Worm (Caenorhabditis elegans) whole organism, late embryonic: Measurements from ENCODE around the gene alh-3.

ENCODE experiments used
- F13H6.1 ChIP-seq: sonication (generic microtip); optimal IDR thresholded peaks from 2 replicates; lab custom pipeline; 2016; ENCODE audit warnings: missing genetic modification characterization, missing compliant biosample characterization
- K02D7.2 ChIP-seq: sonication (generic microtip); optimal IDR thresholded peaks from 2 replicates; lab custom pipeline; 2017; ENCODE audit warnings: mild to moderate bottlenecking, missing genetic modification characterization, missing compliant biosample characterization
- T23F11.4 ChIP-seq: fragments of 200-800 bp; sonication (Bioruptor generic); optimal IDR thresholded peaks from 2 replicates; lab custom pipeline; 2018; ENCODE audit warnings: mild to moderate bottlenecking, missing genetic modification characterization, missing compliant biosample characterization
- Y22D7AL.16 ChIP-seq: sonication (generic microtip); optimal IDR thresholded peaks from 2 replicates; lab custom pipeline; 2016; ENCODE audit warnings: missing genetic modification characterization, missing compliant biosample characterization
- ahr-1 ChIP-seq: sonication (generic microtip); optimal IDR thresholded peaks from 2 replicates; lab custom pipeline; 2016; ENCODE audit warnings: missing genetic modification characterization, missing compliant biosample characterization
- ceh-18 ChIP-seq: sonication (generic microtip); optimal IDR thresholded peaks from 2 replicates; lab custom pipeline; 2016; ENCODE audit warnings: missing genetic modification characterization, missing compliant biosample characterization
- ceh-2 ChIP-seq: sonication (generic microtip); optimal IDR thresholded peaks from 2 replicates; lab custom pipeline; 2016; ENCODE audit warnings: missing genotype, missing genetic modification characterization, missing compliant biosample characterization
- ceh-22 ChIP-seq: sonication (generic microtip); optimal IDR thresholded peaks from 2 replicates; lab custom pipeline; 2017; ENCODE audit warnings: missing biosample characterization, missing genetic modification characterization
- ceh-30 ChIP-seq: fragments of 150-350 bp; optimal IDR thresholded peaks from 2 replicates; lab custom pipeline; 2014; ENCODE audit warnings: missing biosample characterization, missing genetic modification characterization
- ceh-34 ChIP-seq: sonication (generic microtip); optimal IDR thresholded peaks from 2 replicates; lab custom pipeline; 2016; ENCODE audit warnings: mild to moderate bottlenecking, missing genetic modification characterization, missing compliant biosample characterization
- ceh-48 ChIP-seq: sonication (generic microtip); optimal IDR thresholded peaks from 2 replicates; lab custom pipeline; 2016; ENCODE audit warnings: missing genetic modification characterization, inconsistent platforms, missing compliant biosample characterization
- che-1 ChIP-seq: sonication (generic microtip); optimal IDR thresholded peaks from 2 replicates; lab custom pipeline; 2016; ENCODE audit warnings: mild to moderate bottlenecking, missing genetic modification characterization, missing compliant biosample characterization
- dve-1 ChIP-seq: sonication (generic microtip); optimal IDR thresholded peaks from 2 replicates; lab custom pipeline; 2017; ENCODE audit warnings: antibody characterized with exemption, mild to moderate bottlenecking, missing genetic modification characterization, missing compliant biosample characterization
- elt-2 ChIP-seq: sonication (generic microtip); optimal IDR thresholded peaks from 2 replicates; lab custom pipeline; 2016; ENCODE audit warnings: missing genetic modification reagents, missing genetic modification characterization, missing compliant biosample characterization
- fax-1 ChIP-seq: sonication (generic microtip); optimal IDR thresholded peaks from 2 replicates; lab custom pipeline; 2016; ENCODE audit warnings: missing genotype, missing genetic modification characterization, missing compliant biosample characterization
- fkh-6 ChIP-seq: sonication (generic microtip); optimal IDR thresholded peaks from 2 replicates; lab custom pipeline; 2016; ENCODE audit warnings: missing genetic modification characterization, missing compliant biosample characterization
- hlh-15 ChIP-seq: sonication (generic microtip); optimal IDR thresholded peaks from 2 replicates; lab custom pipeline; 2016; ENCODE audit warnings: missing genetic modification characterization, missing compliant biosample characterization
- hlh-30 ChIP-seq: sonication (generic microtip); optimal IDR thresholded peaks from 2 replicates; lab custom pipeline; 2017; ENCODE audit warnings: antibody characterized with exemption, missing genetic modification characterization, missing compliant biosample characterization; ENCODE audit not compliant: insufficient read depth
- lim-6 ChIP-seq: sonication (generic microtip); optimal IDR thresholded peaks from 2 replicates; lab custom pipeline; 2016; ENCODE audit warnings: missing genetic modification characterization, missing compliant biosample characterization
- lin-11 ChIP-seq: fragments of 200-800 bp; sonication (Bioruptor generic); optimal IDR thresholded peaks from 2 replicates; lab custom pipeline; 2018; ENCODE audit warnings: mild to moderate bottlenecking, missing genetic modification characterization, missing compliant biosample characterization
- madf-2 ChIP-seq: sonication (generic microtip); optimal IDR thresholded peaks from 2 replicates; lab custom pipeline; 2017; ENCODE audit warnings: missing genetic modification characterization, missing compliant biosample characterization
- nfya-1 ChIP-seq: sonication (generic microtip); optimal IDR thresholded peaks from 2 replicates; lab custom pipeline; 2017; ENCODE audit warnings: missing genetic modification characterization, mild to moderate bottlenecking, missing compliant biosample characterization, antibody characterized with exemption, moderate library complexity
- nhr-11 ChIP-seq: fragments of 150-350 bp; optimal IDR thresholded peaks from 2 replicates; lab custom pipeline; 2014; ENCODE audit warnings: missing biosample characterization, missing genetic modification characterization
- npax-4 ChIP-seq: sonication (generic microtip); optimal IDR thresholded peaks from 2 replicates; lab custom pipeline; 2016; ENCODE audit warnings: missing genetic modification characterization, missing compliant biosample characterization
- pha-2 ChIP-seq: sonication (generic microtip); optimal IDR thresholded peaks from 2 replicates; lab custom pipeline; 2017; ENCODE audit warnings: mild to moderate bottlenecking, missing genetic modification characterization, missing compliant biosample characterization
- pros-1 ChIP-seq: fragments of 150-350 bp; optimal IDR thresholded peaks from 2 replicates; lab custom pipeline; 2014; ENCODE audit warnings: missing biosample characterization, missing genetic modification reagents, missing genetic modification characterization
- rnt-1 ChIP-seq: sonication (generic microtip); optimal IDR thresholded peaks from 2 replicates; lab custom pipeline; 2016; ENCODE audit warnings: missing genetic modification characterization, missing compliant biosample characterization
- sdc-2 ChIP-seq: sonication (generic microtip); optimal IDR thresholded peaks from 2 replicates; lab custom pipeline; 2016; ENCODE audit warnings: missing genotype, missing genetic modification characterization, missing compliant biosample characterization
- syd-9 ChIP-seq: sonication (generic microtip); optimal IDR thresholded peaks from 2 replicates; lab custom pipeline; 2016; ENCODE audit warnings: mild to moderate bottlenecking, missing genetic modification characterization, moderate library complexity, missing compliant biosample characterization
- unc-3 ChIP-seq, 2 experiments: fragments of 200-800 bp in 1 of 2; sonication (Bioruptor generic) in 1 of 2; sonication (generic microtip) in 1 of 2; conservative IDR thresholded peaks in 1 of 2; optimal IDR thresholded peaks in 1 of 2; 2 replicates each; pipeline versions ENCODE4 v1.3.6 to Lab custom; 2016 to 2022; ENCODE audit warnings: missing compliant biosample characterization in 2 of 2, missing genetic modification characterization in 2 of 2, missing genetic modification reagents in 1 of 2
- unc-42 ChIP-seq: sonication (generic microtip); optimal IDR thresholded peaks from 2 replicates; lab custom pipeline; 2016; ENCODE audit warnings: missing genotype, missing genetic modification characterization, missing compliant biosample characterization
- unc-55 ChIP-seq: sonication (generic microtip); optimal IDR thresholded peaks from 2 replicates; lab custom pipeline; 2017; ENCODE audit warnings: missing biosample characterization, missing genetic modification reagents, missing genetic modification characterization
- ztf-16 ChIP-seq: sonication (generic microtip); optimal IDR thresholded peaks from 2 replicates; lab custom pipeline; 2017; ENCODE audit warnings: missing genetic modification characterization, missing compliant biosample characterization

The alh-3 gene

ce11 chrIV:11022303-11022702 is at the start of gene alh-3:
TSS of gene alh-3 (plus strand) at chrIV:11022603.
- TF ChIP-seq ceh-34 (tag; lab: Kevin White, UChicago) (no peak), nfya-1 (tag; lab: Kevin White, UChicago) (no peak), ceh-18 (tag; lab: Kevin White, UChicago) (no peak)
- TF ChIP-seq, all 69 proteins: peak for 0

- TF ChIP-seq elt-2 = peak; percentile 72
- no peak for TF ChIP-seq sdc-2 (tag; lab: Kevin White, UChicago)
- TF ChIP-seq, all 69 proteins: peak for 1
These were observed 46.4 kb upstream of the alh-3 start for ce11 chrIV:10975968-10976367.

ce11 chrIV:10978641-10979040 is 43.8 kb upstream of the alh-3 start:
- TF ChIP-seq hlh-30 (tag; lab: Kevin White, UChicago) (no peak), lim-6 (tag; lab: Kevin White, UChicago) (no peak), hlh-15 (tag; lab: Kevin White, UChicago) (no peak)

ce11 chrIV:10979689-10980088 is 42.7 kb upstream of the alh-3 start:
- peak; percentile 49 for TF ChIP-seq ceh-18 (tag; lab: Kevin White, UChicago)
- TF ChIP-seq npax-4 (tag; lab: Kevin White, UChicago) = no peak

DNA sequence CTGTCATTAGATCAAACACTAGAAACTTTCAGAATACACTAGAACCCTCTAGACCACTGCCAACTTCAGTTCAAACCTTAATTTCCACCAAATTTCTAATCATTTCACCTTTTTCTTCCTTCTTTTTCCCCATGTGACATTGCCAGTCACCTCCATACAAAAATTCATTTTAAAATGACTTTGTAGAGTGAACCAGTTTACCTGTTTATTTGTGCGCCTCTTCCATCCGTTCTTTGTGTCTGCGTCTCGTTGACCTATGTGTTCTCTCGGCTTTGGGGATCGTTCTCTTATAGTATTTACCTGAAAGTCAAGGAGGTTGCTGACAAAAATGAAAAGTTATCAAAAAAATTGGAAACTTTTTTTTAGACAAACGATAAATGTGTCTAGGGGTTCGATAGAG is 41.8 kb upstream of the alh-3 start:
- TF ChIP-seq ceh-48 (tag; lab: Kevin White, UChicago) (no peak), ceh-30 (no peak), syd-9 (tag; lab: Kevin White, UChicago) (no peak), ahr-1 (tag; lab: Kevin White, UChicago) (no peak), T23F11.4 (GFP tag; lab: Kevin White, UChicago) (no peak), Y22D7AL.16 (tag; lab: Kevin White, UChicago) (no peak), F13H6.1 (tag; lab: Kevin White, UChicago) (no peak), pros-1 (tag; lab: Kevin White, UChicago) (no peak), che-1 (tag; lab: Kevin White, UChicago) (no peak), lin-11 (no peak), npax-4 (tag; lab: Kevin White, UChicago) (no peak)

DNA sequence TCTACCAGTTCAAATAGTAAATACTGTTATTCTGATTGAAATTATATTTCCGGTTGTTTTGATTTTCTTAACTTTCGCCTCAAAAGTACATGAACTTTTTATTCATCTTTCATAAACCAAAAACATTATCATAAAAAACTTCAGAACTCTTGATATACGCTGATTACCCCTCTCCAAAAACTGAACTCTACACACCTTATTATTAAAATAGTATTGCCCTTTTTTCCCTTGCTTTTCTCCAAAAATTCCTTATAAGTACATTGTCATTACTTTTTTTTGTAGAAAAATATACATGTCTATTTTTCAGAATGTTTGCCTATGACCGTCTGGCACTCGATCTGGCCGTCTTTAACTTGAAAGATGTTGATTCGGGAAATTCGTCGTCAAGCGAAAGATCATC is 40.6 kb upstream of the alh-3 start, which contains the start of gene Y43E12A.2:
Gene Y43E12A.2 (plus strand): TSS at position 301 of the 400 bp plus-strand sequence.
- TF ChIP-seq madf-2 (tag; lab: Kevin White, UChicago) (no peak), npax-4 (tag; lab: Kevin White, UChicago) (no peak), ceh-22 (no peak), ahr-1 (tag; lab: Kevin White, UChicago) (no peak), K02D7.2 (tag; lab: Kevin White, UChicago) (no peak), pha-2 (tag; lab: Kevin White, UChicago) (no peak), ztf-16 (tag; lab: Kevin White, UChicago) (no peak), rnt-1 (tag; lab: Kevin White, UChicago) (no peak), unc-42 (tag; lab: Kevin White, UChicago) (no peak), unc-55 (GFP tag; lab: Kevin White, UChicago) (no peak), fkh-6 (tag; lab: Kevin White, UChicago) (no peak), nhr-11 (tag; lab: Kevin White, UChicago) (no peak), F13H6.1 (tag; lab: Kevin White, UChicago) (no peak), ceh-2 (tag; lab: Kevin White, UChicago) (no peak), unc-3 (GFP tag; conservative IDR thresholded peaks at IDR 0.05; lab: Robert Waterston, UW) (no peak), unc-3 (tag; optimal IDR thresholded peaks at IDR 0.05; lab: Kevin White, UChicago) (no peak), fax-1 (tag; lab: Kevin White, UChicago) (no peak), dve-1 (tag; lab: Kevin White, UChicago) (no peak)
